Worm (Caenorhabditis elegans) whole organism, late embryonic: ENCODE results near the gene R10E11.5.

Source experiments
- F13H6.1 ChIP-seq: sonication (generic microtip); optimal IDR thresholded peaks from 2 replicates; lab custom pipeline; 2016; ENCODE audit warnings: missing genetic modification characterization, missing compliant biosample characterization
- K02D7.2 ChIP-seq: sonication (generic microtip); optimal IDR thresholded peaks from 2 replicates; lab custom pipeline; 2017; ENCODE audit warnings: mild to moderate bottlenecking, missing genetic modification characterization, missing compliant biosample characterization
- K09A11.1 ChIP-seq: sonication (generic microtip); optimal IDR thresholded peaks from 2 replicates; lab custom pipeline; 2017; ENCODE audit warnings: antibody characterized with exemption, mild to moderate bottlenecking, missing genetic modification characterization, missing compliant biosample characterization; ENCODE audit not compliant: insufficient read depth
- ahr-1 ChIP-seq: sonication (generic microtip); optimal IDR thresholded peaks from 2 replicates; lab custom pipeline; 2016; ENCODE audit warnings: missing genetic modification characterization, missing compliant biosample characterization
- ceh-18 ChIP-seq: sonication (generic microtip); optimal IDR thresholded peaks from 2 replicates; lab custom pipeline; 2016; ENCODE audit warnings: missing genetic modification characterization, missing compliant biosample characterization
- ceh-19 ChIP-seq: fragments of 200-800 bp; sonication (Bioruptor generic); optimal IDR thresholded peaks from 2 replicates; lab custom pipeline; 2018; ENCODE audit warnings: mild to moderate bottlenecking, missing genetic modification characterization, missing compliant biosample characterization
- ceh-24 ChIP-seq: sonication (generic microtip); optimal IDR thresholded peaks from 2 replicates; lab custom pipeline; 2016; ENCODE audit warnings: mild to moderate bottlenecking, missing genetic modification characterization, missing compliant biosample characterization
- ceh-31 ChIP-seq: sonication (generic microtip); optimal IDR thresholded peaks from 2 replicates; lab custom pipeline; 2016; ENCODE audit warnings: missing genetic modification characterization, missing compliant biosample characterization
- ceh-34 ChIP-seq: sonication (generic microtip); optimal IDR thresholded peaks from 2 replicates; lab custom pipeline; 2016; ENCODE audit warnings: mild to moderate bottlenecking, missing genetic modification characterization, missing compliant biosample characterization
- ceh-45 ChIP-seq: fragments of 200-800 bp; sonication (Bioruptor generic); IDR thresholded peaks from 2 replicates; pipeline ENCODE4 v1.3.6; 2022; ENCODE audit warnings: missing genetic modification reagents, missing genetic modification characterization, missing compliant biosample characterization
- ceh-48 ChIP-seq: sonication (generic microtip); optimal IDR thresholded peaks from 2 replicates; lab custom pipeline; 2016; ENCODE audit warnings: missing genetic modification characterization, inconsistent platforms, missing compliant biosample characterization
- dmd-4 ChIP-seq: sonication (generic microtip); optimal IDR thresholded peaks from 2 replicates; lab custom pipeline; 2016; ENCODE audit warnings: borderline replicate concordance, missing genetic modification characterization, missing compliant biosample characterization
- dve-1 ChIP-seq: sonication (generic microtip); optimal IDR thresholded peaks from 2 replicates; lab custom pipeline; 2017; ENCODE audit warnings: antibody characterized with exemption, mild to moderate bottlenecking, missing genetic modification characterization, missing compliant biosample characterization
- elt-2 ChIP-seq: sonication (generic microtip); optimal IDR thresholded peaks from 2 replicates; lab custom pipeline; 2016; ENCODE audit warnings: missing genetic modification reagents, missing genetic modification characterization, missing compliant biosample characterization
- eyg-1 ChIP-seq: sonication (generic microtip); optimal IDR thresholded peaks from 2 replicates; lab custom pipeline; 2016; ENCODE audit warnings: missing genotype, missing genetic modification characterization, missing compliant biosample characterization
- fax-1 ChIP-seq: sonication (generic microtip); optimal IDR thresholded peaks from 2 replicates; lab custom pipeline; 2016; ENCODE audit warnings: missing genotype, missing genetic modification characterization, missing compliant biosample characterization
- fkh-10 ChIP-seq: fragments of 150-350 bp; optimal IDR thresholded peaks from 2 replicates; lab custom pipeline; 2014; ENCODE audit warnings: missing biosample characterization, missing genetic modification reagents, missing genetic modification characterization
- hlh-15 ChIP-seq: sonication (generic microtip); optimal IDR thresholded peaks from 2 replicates; lab custom pipeline; 2016; ENCODE audit warnings: missing genetic modification characterization, missing compliant biosample characterization
- hlh-30 ChIP-seq: sonication (generic microtip); optimal IDR thresholded peaks from 2 replicates; lab custom pipeline; 2017; ENCODE audit warnings: antibody characterized with exemption, missing genetic modification characterization, missing compliant biosample characterization; ENCODE audit not compliant: insufficient read depth
- hlh-8 ChIP-seq: sonication (generic microtip); optimal IDR thresholded peaks from 2 replicates; lab custom pipeline; 2016; ENCODE audit warnings: missing genotype, missing genetic modification characterization, missing compliant biosample characterization
- lin-11 ChIP-seq: fragments of 200-800 bp; sonication (Bioruptor generic); optimal IDR thresholded peaks from 2 replicates; lab custom pipeline; 2018; ENCODE audit warnings: mild to moderate bottlenecking, missing genetic modification characterization, missing compliant biosample characterization
- madf-2 ChIP-seq: sonication (generic microtip); optimal IDR thresholded peaks from 2 replicates; lab custom pipeline; 2017; ENCODE audit warnings: missing genetic modification characterization, missing compliant biosample characterization
- nhr-11 ChIP-seq: fragments of 150-350 bp; optimal IDR thresholded peaks from 2 replicates; lab custom pipeline; 2014; ENCODE audit warnings: missing biosample characterization, missing genetic modification characterization
- nhr-232 ChIP-seq: sonication (generic microtip); optimal IDR thresholded peaks from 2 replicates; lab custom pipeline; 2016; ENCODE audit warnings: missing genetic modification characterization, missing compliant biosample characterization
- npax-4 ChIP-seq: sonication (generic microtip); optimal IDR thresholded peaks from 2 replicates; lab custom pipeline; 2016; ENCODE audit warnings: missing genetic modification characterization, missing compliant biosample characterization
- pag-3 ChIP-seq: sonication (generic microtip); optimal IDR thresholded peaks from 2 replicates; lab custom pipeline; 2016; ENCODE audit warnings: missing compliant biosample characterization, missing genetic modification characterization, borderline replicate concordance
- pat-9 ChIP-seq: fragments of 200-800 bp; sonication (Bioruptor generic); optimal IDR thresholded peaks from 2 replicates; lab custom pipeline; 2018; ENCODE audit warnings: mild to moderate bottlenecking, missing genetic modification characterization, moderate library complexity, missing compliant biosample characterization
- pax-1 ChIP-seq: fragments of 150-350 bp; optimal IDR thresholded peaks from 2 replicates; lab custom pipeline; 2014; ENCODE audit warnings: missing biosample characterization, missing genetic modification characterization
- pha-2 ChIP-seq: sonication (generic microtip); optimal IDR thresholded peaks from 2 replicates; lab custom pipeline; 2017; ENCODE audit warnings: mild to moderate bottlenecking, missing genetic modification characterization, missing compliant biosample characterization
- pqm-1 ChIP-seq: sonication (generic microtip); optimal IDR thresholded peaks from 2 replicates; lab custom pipeline; 2016; ENCODE audit warnings: missing genetic modification characterization, missing compliant biosample characterization
- sdc-2 ChIP-seq: sonication (generic microtip); optimal IDR thresholded peaks from 2 replicates; lab custom pipeline; 2016; ENCODE audit warnings: missing genotype, missing genetic modification characterization, missing compliant biosample characterization
- sox-4 ChIP-seq: sonication (generic microtip); optimal IDR thresholded peaks from 2 replicates; lab custom pipeline; 2017; ENCODE audit warnings: mild to moderate bottlenecking, missing genetic modification characterization, inconsistent platforms, missing compliant biosample characterization
- ttx-3 ChIP-seq: sonication (generic microtip); optimal IDR thresholded peaks from 2 replicates; lab custom pipeline; 2016; ENCODE audit warnings: missing genetic modification reagents, missing genetic modification characterization, missing compliant biosample characterization
- unc-3 ChIP-seq, 2 experiments: fragments of 200-800 bp in 1 of 2; sonication (Bioruptor generic) in 1 of 2; sonication (generic microtip) in 1 of 2; conservative IDR thresholded peaks in 1 of 2; optimal IDR thresholded peaks in 1 of 2; 2 replicates each; pipeline versions ENCODE4 v1.3.6 to Lab custom; 2016 to 2022; ENCODE audit warnings: missing compliant biosample characterization in 2 of 2, missing genetic modification characterization in 2 of 2, missing genetic modification reagents in 1 of 2
- unc-42 ChIP-seq: sonication (generic microtip); optimal IDR thresholded peaks from 2 replicates; lab custom pipeline; 2016; ENCODE audit warnings: missing genotype, missing genetic modification characterization, missing compliant biosample characterization
- unc-55 ChIP-seq: sonication (generic microtip); optimal IDR thresholded peaks from 2 replicates; lab custom pipeline; 2017; ENCODE audit warnings: missing biosample characterization, missing genetic modification reagents, missing genetic modification characterization
- zip-5 ChIP-seq: sonication (generic microtip); optimal IDR thresholded peaks from 2 replicates; lab custom pipeline; 2016; ENCODE audit warnings: missing genetic modification characterization, missing compliant biosample characterization

The R10E11.5 gene

ce11 chrIII:9779080-9779479, 10.4 kb downstream of the R10E11.5 start (continued):
- TF ChIP-seq hlh-15 (tag; lab: Kevin White, UChicago) (no peak), K02D7.2 (tag; lab: Kevin White, UChicago) (no peak), fax-1 (tag; lab: Kevin White, UChicago) (no peak)
- TF ChIP-seq, all 69 proteins: peak for 0

- no peak for TF ChIP-seq unc-3 (GFP tag; conservative IDR thresholded peaks at IDR 0.05; lab: Robert Waterston, UW)
- no peak for TF ChIP-seq unc-3 (tag; optimal IDR thresholded peaks at IDR 0.05; lab: Kevin White, UChicago)
- no peak for TF ChIP-seq lin-11 (tag; lab: Kevin White, UChicago)
- no peak for TF ChIP-seq hlh-8 (tag; lab: Kevin White, UChicago)
- TF ChIP-seq zip-5 (tag; lab: Kevin White, UChicago), result no peak
- TF ChIP-seq pax-1, result peak; percentile 43
- no peak for TF ChIP-seq ceh-24
- no peak for TF ChIP-seq ahr-1 (tag; lab: Kevin White, UChicago)
- TF ChIP-seq ceh-31 (tag; lab: Kevin White, UChicago), result peak; percentile 16
- no peak for TF ChIP-seq hlh-30 (tag; lab: Kevin White, UChicago)
- no peak for TF ChIP-seq npax-4
- TF ChIP-seq unc-42 (tag; lab: Kevin White, UChicago), result no peak
- TF ChIP-seq nhr-11, result no peak
- TF ChIP-seq sdc-2 (tag; lab: Kevin White, UChicago), result no peak
- no peak for TF ChIP-seq ttx-3
- TF ChIP-seq pha-2 (tag; lab: Kevin White, UChicago), result no peak
- TF ChIP-seq dmd-4 (tag; lab: Kevin White, UChicago), result no peak
- no peak for TF ChIP-seq ceh-19
These were observed 13.1 kb downstream of the R10E11.5 start, which contains the start of gene usp-46 for ce11 chrIII:9776323-9776722. Gene usp-46 (plus strand): TSS chrIII:9776623.

ce11 chrIII:9775916-9776315, 13.5 kb downstream of the R10E11.5 start:
- TF ChIP-seq dmd-4 (tag; lab: Kevin White, UChicago) (no peak), npax-4 (no peak), pat-9 (tag; lab: Kevin White, UChicago) (no peak), nhr-232 (no peak), unc-55 (GFP tag; lab: Kevin White, UChicago) (no peak), pqm-1 (tag; lab: Kevin White, UChicago) (no peak), madf-2 (no peak), fkh-10 (GFP tag; lab: Kevin White, UChicago) (no peak), unc-3 (GFP tag; conservative IDR thresholded peaks at IDR 0.05; lab: Robert Waterston, UW) (no peak), unc-3 (tag; optimal IDR thresholded peaks at IDR 0.05; lab: Kevin White, UChicago) (no peak), pag-3 (tag; lab: Kevin White, UChicago) (no peak), ahr-1 (tag; lab: Kevin White, UChicago) (no peak), ceh-45 (GFP tag; lab: Robert Waterston, UW) (no peak), zip-5 (tag; lab: Kevin White, UChicago) (no peak), K09A11.1 (no peak), elt-2 (tag; lab: Kevin White, UChicago) (no peak), dve-1 (tag; lab: Kevin White, UChicago) (no peak), ceh-18 (tag; lab: Kevin White, UChicago) (no peak), ceh-48 (tag; lab: Kevin White, UChicago) (no peak)

ce11 chrIII:9772394-9772793, 17.1 kb downstream of the R10E11.5 start:
- no peak for TF ChIP-seq sox-4 (tag; lab: Kevin White, UChicago)
- no peak for TF ChIP-seq ttx-3
- no peak for TF ChIP-seq ceh-34 (tag; lab: Kevin White, UChicago)
- no peak for TF ChIP-seq F13H6.1
- TF ChIP-seq ceh-19, result no peak
- no peak for TF ChIP-seq eyg-1 (tag; lab: Kevin White, UChicago)
- TF ChIP-seq, all 69 proteins: peak for 0
